Fruit fly (Drosophila melanogaster): Measurements from ENCODE around the gene Sfp24Bc.
A peak's percentile ranks its signal among the peaks of the same experiment; 100 is the strongest.

The Sfp24Bc gene

DNA sequence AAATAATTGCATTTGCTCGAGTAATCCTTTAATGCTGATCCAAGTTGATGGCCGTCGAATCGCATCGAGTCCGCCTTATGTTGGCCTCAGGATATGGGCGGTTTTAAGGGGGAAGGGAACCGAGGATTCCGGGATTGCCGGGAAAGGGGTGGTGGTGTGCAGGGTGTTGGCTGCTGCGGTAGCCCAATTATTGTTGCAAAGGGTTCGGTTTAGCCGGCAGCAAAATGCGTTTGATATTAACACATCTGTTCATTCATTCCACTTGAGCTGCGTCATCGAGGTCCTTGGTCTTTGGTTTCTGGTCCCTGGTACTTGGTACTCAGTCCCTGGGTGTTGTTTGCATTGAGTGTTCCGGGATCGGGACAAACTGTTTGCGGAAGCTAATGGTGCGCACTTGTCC is 11.0 kb upstream of the Sfp24Bc start:
- TF ChIP-seq H2.0 (GFP tag; IDR thresholded peaks at IDR 0.05) (no peak), CG4424 (GFP tag; optimal IDR thresholded peaks at IDR 0.05) (no peak), crol (GFP tag; IDR thresholded peaks at IDR 0.05) (peak; percentile 31; the same call in 1 of the 2 replicates), br (optimal IDR thresholded peaks at IDR 0.05) (no peak), Mrtf (GFP tag; IDR thresholded peaks at IDR 0.05) (0 out of 3 replicates have a peak, but pooled peaks have one; percentile 11), CG12155 (GFP tag; optimal IDR thresholded peaks at IDR 0.05) (no peak), rib (GFP tag; IDR thresholded peaks at IDR 0.05) (no peak), pros (GFP tag; optimal IDR thresholded peaks at IDR 0.05) (peak; percentile 57), tap (tag; optimal IDR thresholded peaks at IDR 0.05) (peak; percentile 50), Xbp1 (GFP tag; optimal IDR thresholded peaks at IDR 0.05) (no peak), CG11560 (tag; IDR thresholded peaks at IDR 0.05) (no peak)

DNA sequence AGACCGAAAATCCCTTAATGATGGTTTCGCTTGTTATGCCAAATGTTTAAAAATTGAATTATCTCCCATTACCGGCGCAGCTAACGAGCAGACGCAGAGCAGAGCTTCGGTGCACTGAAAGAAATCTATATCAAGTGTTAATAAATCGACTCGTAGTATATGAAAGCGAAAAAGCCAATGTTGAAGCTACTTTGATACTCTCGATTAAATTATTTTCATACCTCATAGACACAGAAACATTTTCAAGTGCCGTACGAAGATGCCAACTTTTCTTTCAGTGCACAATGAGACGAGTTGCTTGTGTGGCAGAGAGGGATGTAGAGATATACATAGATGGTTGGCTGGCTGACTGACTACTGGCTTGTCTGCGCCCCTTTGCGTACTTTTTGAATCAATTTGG is 5.4 kb upstream of the Sfp24Bc start:
- TF ChIP-seq ab (GFP tag; optimal IDR thresholded peaks at IDR 0.05): no peak
- TF ChIP-seq CG14441 (GFP tag; IDR thresholded peaks at IDR 0.05): 0 out of 2 replicates have a peak, but pooled peaks have one; percentile 20
- TF ChIP-seq CG12155 (GFP tag; optimal IDR thresholded peaks at IDR 0.05): no peak
- no peak for TF ChIP-seq Camta (GFP tag; optimal IDR thresholded peaks at IDR 0.05)
- TF ChIP-seq hbn (GFP tag; IDR thresholded peaks at IDR 0.05; ENCODE audit: partially characterized antibody): no peak
- TF ChIP-seq CG13624 (GFP tag; optimal IDR thresholded peaks at IDR 0.05): no peak
- no peak for TF ChIP-seq CG1792 (GFP tag; optimal IDR thresholded peaks at IDR 0.05)
- no peak for TF ChIP-seq B-H1 (GFP tag; IDR thresholded peaks at IDR 0.05)
- TF ChIP-seq CG3281 (GFP tag; optimal IDR thresholded peaks at IDR 0.05): no peak
- TF ChIP-seq CG16813 (GFP tag; IDR thresholded peaks at IDR 0.05; ENCODE audit: partially characterized antibody): no peak
- TF ChIP-seq ac (GFP tag; optimal IDR thresholded peaks at IDR 0.05): no peak
- TF ChIP-seq Antp (GFP tag; optimal IDR thresholded peaks at IDR 0.05): peak; percentile 20
- TF ChIP-seq GATAe (GFP tag; conservative IDR thresholded peaks at IDR 0.05): no peak
- no peak for TF ChIP-seq pfk (GFP tag; optimal IDR thresholded peaks at IDR 0.05)
- peak; percentile 9 for TF ChIP-seq lilli (GFP tag; optimal IDR thresholded peaks at IDR 0.05)
- TF ChIP-seq gem (tag; optimal IDR thresholded peaks at IDR 0.05): peak; percentile 55
- no peak for TF ChIP-seq BEAF-32 (GFP tag; optimal IDR thresholded peaks at IDR 0.05)
- TF ChIP-seq CG12219 (GFP tag; optimal IDR thresholded peaks at IDR 0.05): peak; percentile 26
- TF ChIP-seq sisA (GFP tag; IDR thresholded peaks at IDR 0.05): peak; percentile 63
- peak; percentile 61 for TF ChIP-seq CG10979 (tag; optimal IDR thresholded peaks at IDR 0.05)
- TF ChIP-seq HmgZ (tag; optimal IDR thresholded peaks at IDR 0.05): no peak
- no peak for TF ChIP-seq ind (GFP tag; optimal IDR thresholded peaks at IDR 0.05)
- TF ChIP-seq Bdp1 (GFP tag; optimal IDR thresholded peaks at IDR 0.05): no peak
- no peak for TF ChIP-seq sna (GFP tag; IDR thresholded peaks at IDR 0.05; ENCODE audit: partially characterized antibody)
- TF ChIP-seq CG30431 (GFP tag; optimal IDR thresholded peaks at IDR 0.05): peak; percentile 24
- TF ChIP-seq CG4360 (GFP tag; IDR thresholded peaks at IDR 0.05): no peak
- peak; percentile 26 for TF ChIP-seq CG10267 (tag; optimal IDR thresholded peaks at IDR 0.05)
- no peak for TF ChIP-seq ken (GFP tag; IDR thresholded peaks at IDR 0.05)
- TF ChIP-seq br (optimal IDR thresholded peaks at IDR 0.05): no peak
- TF ChIP-seq zf30C (GFP tag; optimal IDR thresholded peaks at IDR 0.05): peak; percentile 14
- TF ChIP-seq toy (GFP tag; IDR thresholded peaks at IDR 0.05): no peak
- TF ChIP-seq Dfd (GFP tag; optimal IDR thresholded peaks at IDR 0.05): no peak
- TF ChIP-seq CG5180 (GFP tag; optimal IDR thresholded peaks at IDR 0.05): no peak
- no peak for TF ChIP-seq grn (GFP tag; optimal IDR thresholded peaks at IDR 0.05)
- TF ChIP-seq CG17385 (GFP tag; optimal IDR thresholded peaks at IDR 0.05): no peak
- TF ChIP-seq Ptx1 (GFP tag; IDR thresholded peaks at IDR 0.05): 0 out of 2 replicates have a peak, but pooled peaks have one; percentile 14
- TF ChIP-seq danr (GFP tag; IDR thresholded peaks at IDR 0.05): no peak
- no peak for TF ChIP-seq stwl (tag; optimal IDR thresholded peaks at IDR 0.05)
- no peak for TF ChIP-seq CG14965 (GFP tag; optimal IDR thresholded peaks at IDR 0.05; ENCODE audit: borderline replicate concordance)
- TF ChIP-seq CG11695 (GFP tag; IDR thresholded peaks at IDR 0.05): no peak
- no peak for TF ChIP-seq CG17612 (GFP tag; IDR thresholded peaks at IDR 0.05)
- no peak for TF ChIP-seq corto (GFP tag; optimal IDR thresholded peaks at IDR 0.05)
